Fruit fly (Drosophila melanogaster) whole organism: Measurements from ENCODE around the gene CG3301.

Experiments used
- CG8478 ChIP-seq: fragments of >200 bp; optimal IDR thresholded peaks from 2 replicates; lab custom pipeline; 2018; ENCODE audit warnings: inconsistent platforms
- Dll ChIP-seq: fragments of >200 bp; optimal IDR thresholded peaks from 2 replicates; lab custom pipeline; 2017
- pan ChIP-seq: fragments of >200 bp; optimal IDR thresholded peaks from 2 replicates; lab custom pipeline; 2017
- usp ChIP-seq: fragments of >200 bp; optimal IDR thresholded peaks from 2 replicates; lab custom pipeline; 2017; ENCODE audit warnings: missing biosample characterization, missing genetic modification characterization, mixed read lengths

DNA sequence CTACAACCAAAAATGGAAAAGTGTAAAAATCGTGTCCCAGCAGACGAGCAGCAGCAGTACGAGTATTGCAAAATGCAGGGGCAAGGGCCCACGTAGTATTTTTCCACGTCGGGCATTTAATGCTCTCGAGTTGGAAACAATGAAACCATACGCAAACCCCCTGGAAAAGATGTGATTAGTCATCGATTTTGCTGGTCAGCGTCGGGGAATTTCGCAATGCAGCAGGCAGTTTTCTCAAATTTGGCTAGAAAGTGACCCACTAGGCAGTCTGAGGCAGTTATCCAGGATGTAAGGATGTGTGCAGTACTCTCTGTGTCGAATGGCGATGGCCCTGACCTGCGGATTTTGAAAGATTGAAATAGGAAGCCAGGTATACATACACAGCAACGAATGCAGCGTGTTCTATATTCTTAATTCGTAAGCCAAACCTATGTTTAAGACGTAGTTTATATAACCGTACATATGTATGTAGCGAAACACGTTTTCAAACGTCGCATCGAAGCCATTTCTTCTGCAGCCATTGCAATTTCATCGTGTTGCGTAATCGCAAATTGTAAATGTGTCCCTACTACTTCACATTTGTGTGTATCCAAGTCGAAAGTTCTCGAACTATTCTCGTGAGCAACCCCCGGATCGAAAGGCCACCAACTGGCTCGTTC lies 20.8 kb upstream of the CG3301 start:
- no peak for TF ChIP-seq Dll (lab: Kevin White, UChicago)
- no peak for TF ChIP-seq pan (lab: Kevin White, UChicago)
- no peak for TF ChIP-seq CG8478 (lab: Kevin White, UChicago)
- TF ChIP-seq usp (GFP tag; lab: Kevin White, UChicago): no peak
